Fruit fly (Drosophila melanogaster) Kc167 (cell line): ENCODE results near the gene FucTA.

ENCODE experiments used
- Myc ChIP-seq: fragments of >200 bp; optimal IDR thresholded peaks from 2 replicates; lab custom pipeline; 2017; ENCODE audit warnings: missing external identifiers
- Sin3A ChIP-seq: fragments of >200 bp; optimal IDR thresholded peaks from 2 replicates; lab custom pipeline; 2018; ENCODE audit warnings: missing external identifiers
- h ChIP-seq: fragments of >200 bp; optimal IDR thresholded peaks from 3 replicates; lab custom pipeline; 2018; ENCODE audit warnings: missing external identifiers

dm6 chr3L:15201351-15201750 is 54.4 kb downstream of the FucTA start:
- TF ChIP-seq Myc (lab: Kevin White, UChicago) (no peak), h (lab: Kevin White, UChicago) (no peak), Sin3A (lab: Kevin White, UChicago) (no peak)
